Fruit fly (Drosophila melanogaster): ENCODE measurements around the gene CG9922.

Gene CG9922

DNA sequence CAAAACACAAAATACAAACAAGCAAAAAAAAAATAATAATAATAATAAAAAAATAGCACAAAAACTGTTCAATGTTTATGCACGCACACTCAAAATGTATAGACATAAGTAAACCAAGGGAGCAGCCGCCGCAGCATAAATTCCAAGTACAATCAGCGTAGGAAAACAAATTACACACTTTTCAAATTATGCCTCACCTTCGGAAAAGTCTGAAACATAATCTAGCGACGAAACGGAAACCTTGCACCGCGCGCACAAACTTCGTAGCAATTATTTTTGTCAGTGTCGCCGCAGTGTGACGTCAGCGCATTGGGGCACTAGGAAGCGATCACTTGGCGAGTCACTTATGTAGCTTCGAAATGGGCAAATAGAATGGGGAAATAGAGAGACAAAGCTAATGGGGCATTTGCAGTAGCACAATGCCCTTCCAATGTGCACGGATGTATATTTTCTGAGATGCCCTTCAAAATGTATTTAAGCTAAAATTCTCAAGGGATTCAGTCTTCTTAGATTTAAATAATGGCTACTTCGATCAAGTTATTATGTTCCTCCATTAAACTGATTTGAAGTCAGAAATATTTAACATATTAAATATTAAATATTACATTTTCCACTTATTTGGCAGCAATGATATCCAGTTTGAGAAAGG is 19.3 kb downstream of the CG9922 start (continued):
- TF ChIP-seq vfl (GFP tag; optimal IDR thresholded peaks at IDR 0.05) (no peak), tna (GFP tag; IDR thresholded peaks at IDR 0.05; ENCODE audit: partially characterized antibody) (no peak), CG1233 (GFP tag; optimal IDR thresholded peaks at IDR 0.05) (peak; percentile 49), Nf-YA (GFP tag; IDR thresholded peaks at IDR 0.05) (no peak), Taf1 (GFP tag; IDR thresholded peaks at IDR 0.05) (no peak), dan (GFP tag; IDR thresholded peaks at IDR 0.05) (no peak), pho (GFP tag; optimal IDR thresholded peaks at IDR 0.05) (peak; percentile 38), HmgZ (tag; optimal IDR thresholded peaks at IDR 0.05) (peak; percentile 19), zen2 (GFP tag; IDR thresholded peaks at IDR 0.05; ENCODE audit: partially characterized antibody) (no peak), inv (GFP tag; IDR thresholded peaks at IDR 0.05; ENCODE audit: partially characterized antibody) (no peak), tup (GFP tag; optimal IDR thresholded peaks at IDR 0.05) (no peak), CG15479 (GFP tag; optimal IDR thresholded peaks at IDR 0.05) (no peak), Xrp1 (GFP tag; IDR thresholded peaks at IDR 0.05) (no peak), danr (GFP tag; IDR thresholded peaks at IDR 0.05) (peak; percentile 45), sens (GFP tag) (peak; percentile 86), repo (GFP tag; optimal IDR thresholded peaks at IDR 0.05) (peak; percentile 57), YL-1 (GFP tag; optimal IDR thresholded peaks at IDR 0.05) (no peak), CG31388 (GFP tag; optimal IDR thresholded peaks at IDR 0.05) (no peak), fd102C (GFP tag; optimal IDR thresholded peaks at IDR 0.05) (no peak), Hmr (GFP tag; optimal IDR thresholded peaks at IDR 0.05) (peak; percentile 45), Adf1 (GFP tag; IDR thresholded peaks at IDR 0.05) (0 out of 2 replicates have a peak, but pooled peaks have one; percentile 6), CTCF (GFP tag; optimal IDR thresholded peaks at IDR 0.05) (peak; percentile 39), Chrac-16 (GFP tag; optimal IDR thresholded peaks at IDR 0.05) (no peak), Fer2 (tag; optimal IDR thresholded peaks at IDR 0.05) (no peak), lov (optimal IDR thresholded peaks at IDR 0.05) (no peak), lov (GFP tag; IDR thresholded peaks at IDR 0.05) (0 out of 3 replicates have a peak, but pooled peaks have one; percentile 44), E2f2 (GFP tag; IDR thresholded peaks at IDR 0.05) (peak; percentile 56), her (GFP tag; optimal IDR thresholded peaks at IDR 0.05) (peak; percentile 56), CG17912 (GFP tag; optimal IDR thresholded peaks at IDR 0.05) (no peak), Eip74EF (GFP tag; optimal IDR thresholded peaks at IDR 0.05) (peak in 1 of 2 experiments; percentile 78), Deaf1 (tag; optimal IDR thresholded peaks at IDR 0.05) (no peak), CG7357 (GFP tag; IDR thresholded peaks at IDR 0.05) (peak; percentile 55; the same call in 1 of the 3 replicates), Aef1 (GFP tag; IDR thresholded peaks at IDR 0.05) (peak; percentile 43; the same call in 1 of the 3 replicates), CG43689 (GFP tag; IDR thresholded peaks at IDR 0.05) (peak; percentile 69), salm (tag; optimal IDR thresholded peaks at IDR 0.05) (peak; percentile 33), Bdp1 (GFP tag; optimal IDR thresholded peaks at IDR 0.05) (peak; percentile 20), Hr78 (GFP tag; optimal IDR thresholded peaks at IDR 0.05) (no peak), Blimp-1 (GFP tag; optimal IDR thresholded peaks at IDR 0.05) (peak; percentile 37), CG13624 (GFP tag; optimal IDR thresholded peaks at IDR 0.05) (peak; percentile 39), Xbp1 (GFP tag; optimal IDR thresholded peaks at IDR 0.05) (peak; percentile 64), CG12659 (GFP tag; optimal IDR thresholded peaks at IDR 0.05) (peak; percentile 59), ro (GFP tag; IDR thresholded peaks at IDR 0.05) (0 out of 2 replicates have a peak, but pooled peaks have one; percentile 11), CG1832 (GFP tag; optimal IDR thresholded peaks at IDR 0.05) (no peak), CHES-1-like (GFP tag; optimal IDR thresholded peaks at IDR 0.05) (no peak), CG6683 (GFP tag; optimal IDR thresholded peaks at IDR 0.05) (peak; percentile 17), tll (GFP tag; optimal IDR thresholded peaks at IDR 0.05) (no peak), CG4360 (GFP tag; IDR thresholded peaks at IDR 0.05) (0 out of 2 replicates have a peak, but pooled peaks have one; percentile 9), CG16815 (GFP tag; optimal IDR thresholded peaks at IDR 0.05) (no peak), CkIIα-i1 (GFP tag; IDR thresholded peaks at IDR 0.05) (no peak), NC2α (GFP tag; optimal IDR thresholded peaks at IDR 0.05) (peak; percentile 26)
